Fruit fly (Drosophila melanogaster) whole organism, embryonic: ENCODE data around the gene CG5214.

Experiments used
- Abd-B ChIP-seq: fragments of 200-800 bp; sonication (Bioruptor generic); optimal IDR thresholded peaks from 2 replicates; lab custom pipeline; 2018; ENCODE audit warnings: missing biosample characterization, mild to moderate bottlenecking, missing genetic modification characterization, moderate library complexity
- Awh ChIP-seq: fragments of 200-800 bp; sonication (Bioruptor generic); IDR thresholded peaks from 2 replicates; pipeline ENCODE4, ENCODE4 v1.3.6; 2022; ENCODE audit warnings: missing biosample characterization, missing genetic modification characterization
- C15 ChIP-seq: fragments of 200-800 bp; sonication (Bioruptor generic); IDR thresholded peaks from 3 replicates; pipeline ENCODE4 v1.3.6; 2022; ENCODE audit warnings: missing biosample characterization, missing genetic modification characterization
- CG10565 ChIP-seq: fragments of 200-800 bp; sonication (Bioruptor generic); optimal IDR thresholded peaks from 3 replicates; lab custom pipeline; 2016; ENCODE audit warnings: missing biosample characterization, mild to moderate bottlenecking, missing genetic modification characterization
- CG11247 ChIP-seq: fragments of 200-800 bp; sonication (Bioruptor generic); IDR thresholded peaks from 2 replicates; pipeline ENCODE4 v1.3.6; 2022; ENCODE audit warnings: missing biosample characterization, missing genetic modification characterization
- CG11695 ChIP-seq: fragments of 200-800 bp; sonication (Bioruptor generic); IDR thresholded peaks from 3 replicates; pipeline ENCODE4 v1.3.6; 2022; ENCODE audit warnings: missing biosample characterization, missing genetic modification characterization
- CG11696 ChIP-seq: fragments of 200-800 bp; sonication (Bioruptor generic); IDR thresholded peaks from 2 replicates; pipeline ENCODE4 v1.3.6; 2022; ENCODE audit warnings: missing biosample characterization, missing genetic modification characterization
- CG12155 ChIP-seq: fragments of 200-800 bp; sonication (Bioruptor generic); optimal IDR thresholded peaks from 3 replicates; lab custom pipeline; 2016; ENCODE audit warnings: missing biosample characterization, missing genetic modification characterization
- CG12219 ChIP-seq: fragments of 200-800 bp; sonication (Bioruptor generic); optimal IDR thresholded peaks from 3 replicates; lab custom pipeline; 2018; ENCODE audit warnings: missing biosample characterization, mild to moderate bottlenecking, missing genetic modification characterization
- CG12236 ChIP-seq: fragments of 200-800 bp; sonication (Bioruptor generic); optimal IDR thresholded peaks from 2 replicates; lab custom pipeline; 2016; ENCODE audit warnings: missing biosample characterization, missing genetic modification characterization
- CG13775 ChIP-seq: fragments of 200-800 bp; sonication (Bioruptor generic); optimal IDR thresholded peaks from 3 replicates; lab custom pipeline; 2017; ENCODE audit warnings: missing biosample characterization, mild to moderate bottlenecking, missing genetic modification characterization
- CG15269 ChIP-seq: fragments of 200-800 bp; sonication (Bioruptor generic); optimal IDR thresholded peaks from 2 replicates; lab custom pipeline; 2018; ENCODE audit warnings: missing biosample characterization, mild to moderate bottlenecking, missing genetic modification characterization, moderate library complexity
- CG1602 ChIP-seq: fragments of 200-800 bp; sonication (Bioruptor generic); optimal IDR thresholded peaks from 3 replicates; lab custom pipeline; 2016; ENCODE audit warnings: missing biosample characterization, missing genetic modification characterization
- CG16813 ChIP-seq: fragments of 200-800 bp; sonication (Bioruptor generic); IDR thresholded peaks from 3 replicates; pipeline ENCODE4 v1.3.6; 2022; ENCODE audit warnings: missing biosample characterization, missing genetic modification characterization; ENCODE audit not compliant: partially characterized antibody
- CG17802 ChIP-seq: fragments of 200-800 bp; sonication (Bioruptor generic); optimal IDR thresholded peaks from 2 replicates; lab custom pipeline; 2018; ENCODE audit warnings: missing biosample characterization, mild to moderate bottlenecking, missing genetic modification characterization, moderate library complexity
- CG18011 ChIP-seq: fragments of 200-800 bp; sonication (Bioruptor generic); optimal IDR thresholded peaks from 2 replicates; lab custom pipeline; 2017; ENCODE audit warnings: missing biosample characterization, missing genetic modification characterization, mild to moderate bottlenecking, moderate library complexity, missing genotype
- CG2116 ChIP-seq: fragments of 200-800 bp; sonication (Bioruptor generic); optimal IDR thresholded peaks from 3 replicates; lab custom pipeline; 2018; ENCODE audit warnings: missing biosample characterization, mild to moderate bottlenecking, missing genetic modification characterization
- CG3065 ChIP-seq: fragments of 200-800 bp; sonication (Bioruptor generic); optimal IDR thresholded peaks from 2 replicates; lab custom pipeline; 2016; ENCODE audit warnings: missing biosample characterization, missing genetic modification characterization
- CG31365 ChIP-seq: fragments of 200-800 bp; sonication (Bioruptor generic); optimal IDR thresholded peaks from 2 replicates; lab custom pipeline; 2018; ENCODE audit warnings: missing biosample characterization, mild to moderate bottlenecking, missing genetic modification characterization
- CG6254 ChIP-seq: fragments of 200-800 bp; sonication (Bioruptor generic); optimal IDR thresholded peaks from 3 replicates; lab custom pipeline; 2017; ENCODE audit warnings: mild to moderate bottlenecking, missing biosample characterization, missing genetic modification reagents, missing genetic modification characterization
- CG6791 ChIP-seq: fragments of 200-800 bp; sonication (Bioruptor generic); IDR thresholded peaks from 3 replicates; pipeline ENCODE4 v1.3.6; 2022; ENCODE audit warnings: missing biosample characterization, missing genetic modification characterization; ENCODE audit not compliant: partially characterized antibody
- CTCF ChIP-seq: fragments of 200-800 bp; sonication (Bioruptor generic); optimal IDR thresholded peaks from 2 replicates; lab custom pipeline; 2017; ENCODE audit warnings: missing biosample characterization, mild to moderate bottlenecking, missing genetic modification characterization, moderate library complexity
- Dad ChIP-seq: fragments of 200-800 bp; sonication (Bioruptor generic); optimal IDR thresholded peaks from 3 replicates; lab custom pipeline; 2016; ENCODE audit warnings: missing biosample characterization, missing genetic modification characterization
- Gsc ChIP-seq: fragments of 200-800 bp; sonication (Bioruptor generic); IDR thresholded peaks from 2 replicates; pipeline ENCODE4 v1.3.6; 2022; ENCODE audit warnings: missing biosample characterization, missing genetic modification characterization
- H15 ChIP-seq: fragments of 200-800 bp; sonication (Bioruptor generic); IDR thresholded peaks from 3 replicates; pipeline ENCODE4 v1.3.6; 2022; ENCODE audit warnings: missing biosample characterization, missing genetic modification characterization
- H2.0 ChIP-seq: fragments of 200-800 bp; sonication (Bioruptor generic); IDR thresholded peaks from 2 replicates; pipeline ENCODE4 v1.3.6; 2022; ENCODE audit warnings: missing biosample characterization, missing genetic modification characterization
- HmgD ChIP-seq: fragments of 200-800 bp; sonication (Bioruptor generic); optimal IDR thresholded peaks from 3 replicates; lab custom pipeline; 2016; ENCODE audit warnings: missing biosample characterization, missing genetic modification characterization
- MESR4 ChIP-seq: fragments of 200-800 bp; sonication (Bioruptor generic); optimal IDR thresholded peaks from 2 replicates; lab custom pipeline; 2018; ENCODE audit warnings: missing biosample characterization, mild to moderate bottlenecking, missing genetic modification characterization, moderate library complexity
- Max ChIP-seq: fragments of 200-800 bp; sonication (Bioruptor generic); optimal IDR thresholded peaks from 2 replicates; lab custom pipeline; 2016; ENCODE audit warnings: missing biosample characterization, mild to moderate bottlenecking, missing genetic modification characterization
- Pdp1 ChIP-seq, 2 experiments: fragments of 200-800 bp; sonication (Bioruptor generic); optimal IDR thresholded peaks; 3 replicates each; lab custom pipeline; 2016; ENCODE audit warnings: missing biosample characterization in 2 of 2, missing genetic modification characterization in 2 of 2, mild to moderate bottlenecking in 1 of 2, moderate library complexity in 1 of 2
- Trl ChIP-seq, 3 experiments: fragments of >200 bp in 2 of 3; fragments of 200-800 bp in 1 of 3; sonication (Bioruptor generic) in 1 of 3; optimal IDR thresholded peaks; 2 replicates in 1 of 3; 3 replicates in 2 of 3; lab custom pipeline; 2016 to 2017; ENCODE audit warnings: missing biosample characterization in 1 of 3, missing genetic modification characterization in 1 of 3
- ash1 ChIP-seq: fragments of 200-800 bp; sonication (Bioruptor generic); optimal IDR thresholded peaks from 2 replicates; lab custom pipeline; 2018; ENCODE audit warnings: missing biosample characterization, mild to moderate bottlenecking, missing genetic modification characterization
- cad ChIP-seq: fragments of >200 bp; optimal IDR thresholded peaks from 2 replicates; lab custom pipeline; 2017; ENCODE audit warnings: missing biosample characterization, missing genetic modification characterization
- crp ChIP-seq, 2 experiments: fragments of 200-800 bp; sonication (Bioruptor generic); optimal IDR thresholded peaks; 2 replicates in 1 of 2; 3 replicates in 1 of 2; lab custom pipeline; 2017; ENCODE audit warnings: missing biosample characterization in 2 of 2, missing genetic modification characterization in 2 of 2, mild to moderate bottlenecking in 1 of 2, moderate library complexity in 1 of 2
- fru ChIP-seq: fragments of >200 bp; optimal IDR thresholded peaks from 2 replicates; lab custom pipeline; 2017
- fu2 ChIP-seq: fragments of 200-800 bp; sonication (Bioruptor generic); optimal IDR thresholded peaks from 2 replicates; lab custom pipeline; 2016; ENCODE audit warnings: missing biosample characterization, missing genetic modification characterization
- grn ChIP-seq: fragments of 200-800 bp; sonication (Bioruptor generic); optimal IDR thresholded peaks from 3 replicates; lab custom pipeline; 2017; ENCODE audit warnings: missing biosample characterization, missing genetic modification characterization
- gsb ChIP-seq: fragments of 200-800 bp; sonication (Bioruptor generic); IDR thresholded peaks from 2 replicates; pipeline ENCODE4 v1.3.6; 2022; ENCODE audit warnings: missing biosample characterization, missing genetic modification characterization
- her ChIP-seq: fragments of 200-800 bp; sonication (Bioruptor generic); optimal IDR thresholded peaks from 2 replicates; lab custom pipeline; 2016; ENCODE audit warnings: missing biosample characterization, missing genetic modification characterization
- hkb ChIP-seq, 2 experiments: fragments of 200-800 bp in 1 of 2; fragments of >200 bp in 1 of 2; sonication (Bioruptor generic) in 1 of 2; IDR thresholded peaks in 1 of 2; optimal IDR thresholded peaks in 1 of 2; 2 replicates each; pipeline versions ENCODE4 v1.3.6 to Lab custom; 2017 to 2022; ENCODE audit warnings: missing biosample characterization in 1 of 2, missing genetic modification characterization in 1 of 2
- ken ChIP-seq: fragments of 200-800 bp; sonication (Bioruptor generic); IDR thresholded peaks from 3 replicates; pipeline ENCODE4 v1.3.6; 2022; ENCODE audit warnings: missing biosample characterization, missing genetic modification characterization
- mld ChIP-seq: fragments of 200-800 bp; sonication (Bioruptor generic); IDR thresholded peaks from 3 replicates; pipeline ENCODE4 v1.3.6; 2022; ENCODE audit warnings: missing biosample characterization, missing genetic modification characterization; ENCODE audit not compliant: partially characterized antibody
- nmo ChIP-seq: fragments of 200-800 bp; sonication (Bioruptor generic); optimal IDR thresholded peaks from 2 replicates; lab custom pipeline; 2018; ENCODE audit warnings: missing biosample characterization, mild to moderate bottlenecking, missing genetic modification characterization, moderate library complexity
- pzg ChIP-seq: fragments of 200-800 bp; sonication (Bioruptor generic); optimal IDR thresholded peaks from 3 replicates; lab custom pipeline; 2018; ENCODE audit warnings: missing biosample characterization, mild to moderate bottlenecking, missing genetic modification characterization, moderate library complexity
- seq ChIP-seq: fragments of 200-800 bp; sonication (Bioruptor generic); IDR thresholded peaks from 2 replicates; pipeline ENCODE4 v1.3.6; 2022; ENCODE audit warnings: missing biosample characterization, missing genetic modification characterization
- sisA ChIP-seq: fragments of 200-800 bp; sonication (Bioruptor generic); IDR thresholded peaks from 2 replicates; pipeline ENCODE4 v1.3.6; 2022; ENCODE audit warnings: missing biosample characterization, missing genetic modification characterization
- slp2 ChIP-seq: fragments of 200-800 bp; sonication (Bioruptor generic); optimal IDR thresholded peaks from 2 replicates; lab custom pipeline; 2016; ENCODE audit warnings: missing biosample characterization, missing genetic modification characterization
- tna ChIP-seq: fragments of 200-800 bp; sonication (Bioruptor generic); IDR thresholded peaks from 2 replicates; pipeline ENCODE4 v1.3.6; 2022; ENCODE audit warnings: missing biosample characterization, missing genetic modification characterization; ENCODE audit not compliant: partially characterized antibody
- vvl ChIP-seq: fragments of 200-800 bp; sonication (Bioruptor generic); IDR thresholded peaks from 2 replicates; pipeline ENCODE4 v1.3.6; 2022; ENCODE audit warnings: missing biosample characterization, missing genetic modification characterization

Gene CG5214

DNA sequence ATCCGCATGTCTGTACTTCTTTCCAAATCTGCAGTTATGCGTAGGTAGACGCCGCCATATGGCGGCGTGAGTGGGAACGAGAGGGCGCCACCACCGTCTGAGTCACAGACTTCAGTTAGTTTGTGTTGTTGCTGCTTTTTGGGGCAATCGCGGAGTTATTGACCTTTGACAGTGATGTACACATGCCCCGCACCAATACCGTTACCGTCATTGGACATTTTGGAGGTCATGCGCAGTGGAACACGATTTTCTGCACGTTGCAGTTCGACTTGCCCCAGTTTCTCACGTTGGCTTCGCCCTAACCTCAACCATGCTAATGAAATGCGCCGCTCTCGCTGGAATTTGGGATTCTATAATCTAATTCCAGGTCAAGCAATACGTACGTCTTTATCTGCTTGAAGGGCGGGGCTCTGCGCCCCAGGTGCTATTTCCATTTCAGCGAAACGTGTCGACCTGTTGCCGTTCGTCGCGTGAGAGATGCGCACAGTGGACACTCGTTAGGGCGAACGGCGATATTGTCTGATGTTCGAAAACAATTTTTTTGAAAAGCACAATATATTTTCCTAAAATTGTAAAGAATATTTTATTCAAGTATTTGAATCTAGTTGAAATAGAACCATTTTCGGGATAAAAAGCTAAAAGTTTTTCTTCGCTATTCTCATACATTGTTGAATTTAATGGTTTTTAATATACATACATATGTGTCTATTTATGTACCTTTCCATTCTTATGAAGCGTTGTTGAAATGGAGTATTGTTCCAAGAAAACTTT is 32.6 kb upstream of the CG5214 start (continued):
- TF ChIP-seq fu2 (peak; percentile 48), CG1602 (GFP tag; lab: Kevin White, UChicago) (peak; percentile 23), crp (GFP tag; optimal IDR thresholded peaks at IDR 0.05; lab: Kevin White, UChicago) (no peak), Max (GFP tag; lab: Kevin White, UChicago) (peak; percentile 73), nmo (GFP tag; lab: Kevin White, UChicago) (peak; percentile 63), vvl (GFP tag; lab: Robert Waterston, UW) (peak; percentile 81), CG10565 (GFP tag; lab: Kevin White, UChicago) (no peak), Awh (0 out of 2 replicates have a peak, but pooled peaks have one; percentile 11), Dad (GFP tag; lab: Kevin White, UChicago) (peak; percentile 47), CG12236 (peak; percentile 34), CG16813 (GFP tag; lab: Robert Waterston, UW) (no peak), CG18011 (GFP tag; lab: Kevin White, UChicago) (peak; percentile 5), hkb (optimal IDR thresholded peaks at IDR 0.05; lab: Kevin White, UChicago) (no peak), hkb (GFP tag; IDR thresholded peaks at IDR 0.05; lab: Robert Waterston, UW) (peak; percentile 73), Gsc (GFP tag; lab: Robert Waterston, UW) (no peak), grn (GFP tag; lab: Kevin White, UChicago) (no peak), her (GFP tag; lab: Kevin White, UChicago) (peak; percentile 47), MESR4 (GFP tag; lab: Kevin White, UChicago) (peak; percentile 57), ken (GFP tag; lab: Robert Waterston, UW) (peak; percentile 78), CG12155 (peak; percentile 89), CG6791 (GFP tag; lab: Robert Waterston, UW) (0 out of 3 replicates have a peak, but pooled peaks have one; percentile 41), CG6254 (GFP tag; lab: Kevin White, UChicago) (no peak), fru (lab: Kevin White, UChicago) (no peak), CG13775 (GFP tag; lab: Kevin White, UChicago) (peak; percentile 53), seq (GFP tag; lab: Robert Waterston, UW) (peak; percentile 62), Abd-B (GFP tag; lab: Kevin White, UChicago) (peak; percentile 76), CTCF (GFP tag; lab: Kevin White, UChicago) (peak; percentile 86), H15 (GFP tag; lab: Robert Waterston, UW) (peak; percentile 65; the same call in 2 of the 3 replicates), CG31365 (tag; lab: Kevin White, UChicago) (no peak), CG15269 (tag; lab: Kevin White, UChicago) (peak; percentile 70), gsb (GFP tag; lab: Robert Waterston, UW) (no peak), cad (GFP tag; lab: Kevin White, UChicago) (no peak), CG17802 (tag; lab: Kevin White, UChicago) (peak; percentile 38), ash1 (no peak), CG11696 (GFP tag; lab: Robert Waterston, UW) (0 out of 2 replicates have a peak, but pooled peaks have one; percentile 17), sisA (GFP tag; lab: Robert Waterston, UW) (peak; percentile 81), CG3065 (peak; percentile 55), mld (GFP tag; lab: Robert Waterston, UW) (no peak), slp2 (GFP tag; lab: Kevin White, UChicago) (peak; percentile 25), tna (no peak), Trl (optimal IDR thresholded peaks at IDR 0.05; lab: Kevin White, UChicago) (no peak), Trl (GFP tag; optimal IDR thresholded peaks at IDR 0.05; lab: Kevin White, UChicago) (peak; percentile 63), H2.0 (GFP tag; lab: Robert Waterston, UW) (peak; percentile 64), Pdp1 (GFP tag; optimal IDR thresholded peaks at IDR 0.05; lab: Kevin White, UChicago) (peak; percentile 74 to 81), C15 (GFP tag; lab: Robert Waterston, UW) (peak; percentile 54; the same call in 1 of the 3 replicates), CG2116 (GFP tag; lab: Kevin White, UChicago) (peak; percentile 18), CG11695 (GFP tag; lab: Robert Waterston, UW) (peak; percentile 63; the same call in 2 of the 3 replicates), CG11247 (GFP tag; lab: Robert Waterston, UW) (peak; percentile 60), pzg (GFP tag; lab: Kevin White, UChicago) (peak; percentile 20), CG12219 (peak; percentile 43), HmgD (GFP tag; lab: Kevin White, UChicago) (no peak)
